Fruit fly (Drosophila melanogaster) Kc167 (cell line): Measurements from ENCODE around the gene CG13040.

Experiments
- Myc ChIP-seq: fragments of >200 bp; optimal IDR thresholded peaks from 2 replicates; lab custom pipeline; 2017; ENCODE audit warnings: missing external identifiers
- insv ChIP-seq: fragments of >200 bp; optimal IDR thresholded peaks from 3 replicates; lab custom pipeline; 2018; ENCODE audit warnings: missing external identifiers

DNA sequence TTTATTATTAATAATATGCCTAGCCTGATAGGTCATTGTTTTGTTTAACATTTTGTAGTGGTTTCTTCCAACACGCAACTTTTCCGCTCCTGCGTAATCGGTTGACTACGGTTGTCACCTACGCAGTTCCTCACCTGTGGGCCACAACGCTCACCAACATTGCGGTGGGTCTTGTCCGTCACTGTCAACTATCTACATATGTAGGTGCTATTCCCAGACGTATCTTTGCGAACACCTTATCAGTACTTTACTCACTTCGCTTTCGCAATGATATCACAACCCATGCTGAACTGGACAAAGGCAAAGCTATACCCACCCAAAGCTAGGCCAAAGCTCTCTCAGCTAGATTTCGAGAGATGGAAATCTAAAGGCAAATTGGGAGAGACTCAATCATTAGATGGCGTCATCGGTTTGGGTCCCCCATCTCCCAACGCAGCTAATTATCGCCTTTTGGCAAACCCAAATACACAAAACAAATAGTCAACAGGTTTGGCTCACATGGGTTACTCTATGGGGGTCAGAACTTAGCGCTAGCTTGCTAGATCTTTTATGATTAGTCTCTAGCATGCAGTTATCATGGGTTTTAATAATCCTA, 29.7 kb upstream of the CG13040 start:
- TF ChIP-seq Myc (lab: Kevin White, UChicago) (no peak), insv (lab: Kevin White, UChicago) (no peak)
